Worm (Caenorhabditis elegans) whole organism, L2 larva: ENCODE data around the gene tald-1.

Source experiments
- C34F6.9 ChIP-seq: fragments of 150-350 bp; optimal IDR thresholded peaks from 2 replicates; lab custom pipeline; 2014; ENCODE audit warnings: missing biosample characterization, missing genetic modification characterization
- F13H6.1 ChIP-seq: sonication (generic microtip); optimal IDR thresholded peaks from 2 replicates; lab custom pipeline; 2016; ENCODE audit warnings: missing genetic modification characterization, missing compliant biosample characterization
- R02D3.7 ChIP-seq: fragments of 150-350 bp; optimal IDR thresholded peaks from 2 replicates; lab custom pipeline; 2014; ENCODE audit warnings: missing biosample characterization, missing genetic modification characterization
- ZK546.5 ChIP-seq: sonication (generic microtip); optimal IDR thresholded peaks from 2 replicates; lab custom pipeline; 2017; ENCODE audit warnings: missing biosample characterization, missing genetic modification characterization
- alr-1 ChIP-seq: fragments of 150-350 bp; optimal IDR thresholded peaks from 2 replicates; lab custom pipeline; 2014; ENCODE audit warnings: missing biosample characterization, missing genetic modification characterization
- aly-2 ChIP-seq: fragments of 150-350 bp; optimal IDR thresholded peaks from 2 replicates; lab custom pipeline; 2014; ENCODE audit warnings: missing biosample characterization, missing genetic modification characterization
- ama-1 ChIP-seq: fragments of 150-350 bp; optimal IDR thresholded peaks from 2 replicates; lab custom pipeline; 2018; ENCODE audit warnings: inconsistent platforms
- ceh-16 ChIP-seq: fragments of 150-350 bp; optimal IDR thresholded peaks from 2 replicates; lab custom pipeline; 2014; ENCODE audit warnings: missing biosample characterization, missing genetic modification characterization
- ceh-82 ChIP-seq: fragments of 150-350 bp; optimal IDR thresholded peaks from 2 replicates; lab custom pipeline; 2014; ENCODE audit warnings: missing biosample characterization, missing genetic modification characterization
- crh-2 ChIP-seq: sonication (generic microtip); optimal IDR thresholded peaks from 2 replicates; lab custom pipeline; 2017; ENCODE audit warnings: missing biosample characterization, missing genetic modification characterization
- elt-1 ChIP-seq: fragments of 150-350 bp; optimal IDR thresholded peaks from 2 replicates; lab custom pipeline; 2014; ENCODE audit warnings: missing biosample characterization, missing genetic modification characterization
- elt-3 ChIP-seq: sonication (generic microtip); optimal IDR thresholded peaks from 2 replicates; lab custom pipeline; 2017; ENCODE audit warnings: missing biosample characterization, missing genetic modification characterization
- fos-1 ChIP-seq: fragments of 150-350 bp; optimal IDR thresholded peaks from 2 replicates; lab custom pipeline; 2014; ENCODE audit warnings: missing biosample characterization, missing genetic modification characterization
- gmeb-1 ChIP-seq: fragments of 150-350 bp; optimal IDR thresholded peaks from 2 replicates; lab custom pipeline; 2014; ENCODE audit warnings: missing biosample characterization, missing genetic modification characterization
- lin-13 ChIP-seq: fragments of 150-350 bp; optimal IDR thresholded peaks from 2 replicates; lab custom pipeline; 2014; ENCODE audit warnings: missing biosample characterization, missing genetic modification reagents, missing genetic modification characterization
- lin-39 ChIP-seq: fragments of 150-350 bp; optimal IDR thresholded peaks from 2 replicates; lab custom pipeline; 2014; ENCODE audit warnings: missing biosample characterization, missing genetic modification reagents, missing genetic modification characterization
- lsy-2 ChIP-seq, 2 experiments: fragments of 150-350 bp in 1 of 2; sonication (generic microtip) in 1 of 2; optimal IDR thresholded peaks; 2 replicates each; lab custom pipeline; 2014 to 2017; ENCODE audit warnings: missing biosample characterization in 2 of 2, missing genetic modification characterization in 2 of 2
- mab-5 ChIP-seq: fragments of 150-350 bp; optimal IDR thresholded peaks from 2 replicates; lab custom pipeline; 2014; ENCODE audit warnings: missing biosample characterization, missing genetic modification characterization
- mbf-1 ChIP-seq: sonication (generic microtip); optimal IDR thresholded peaks from 2 replicates; lab custom pipeline; 2017; ENCODE audit warnings: missing biosample characterization, missing genetic modification characterization
- mdl-1 ChIP-seq, 2 experiments: fragments of 150-350 bp in 1 of 2; sonication (generic microtip) in 1 of 2; optimal IDR thresholded peaks; 2 replicates each; lab custom pipeline; 2017; ENCODE audit warnings: missing biosample characterization in 2 of 2, missing genetic modification characterization in 2 of 2
- nhr-10 ChIP-seq: sonication (generic microtip); optimal IDR thresholded peaks from 2 replicates; lab custom pipeline; 2017; ENCODE audit warnings: missing biosample characterization, missing genetic modification characterization
- nhr-11 ChIP-seq: fragments of 150-350 bp; optimal IDR thresholded peaks from 2 replicates; lab custom pipeline; 2014; ENCODE audit warnings: missing biosample characterization, missing genetic modification characterization
- nhr-12 ChIP-seq: fragments of 150-350 bp; optimal IDR thresholded peaks from 2 replicates; lab custom pipeline; 2014; ENCODE audit warnings: missing biosample characterization, missing genetic modification characterization
- nhr-129 ChIP-seq: fragments of 150-350 bp; optimal IDR thresholded peaks from 2 replicates; lab custom pipeline; 2014; ENCODE audit warnings: missing biosample characterization, missing genetic modification characterization
- nhr-21 ChIP-seq: fragments of 150-350 bp; optimal IDR thresholded peaks from 2 replicates; lab custom pipeline; 2014; ENCODE audit warnings: missing biosample characterization, missing genetic modification characterization
- nhr-23 ChIP-seq: fragments of 150-350 bp; optimal IDR thresholded peaks from 2 replicates; lab custom pipeline; 2014; ENCODE audit warnings: missing biosample characterization, missing genetic modification reagents, missing genetic modification characterization
- nhr-237 ChIP-seq: fragments of 150-350 bp; optimal IDR thresholded peaks from 2 replicates; lab custom pipeline; 2014; ENCODE audit warnings: missing biosample characterization, missing genetic modification characterization
- nhr-25 ChIP-seq: fragments of 150-350 bp; sonication (generic microtip); optimal IDR thresholded peaks from 3 replicates; lab custom pipeline; 2014; ENCODE audit warnings: missing biosample characterization, missing genetic modification characterization
- nhr-6 ChIP-seq: fragments of 150-350 bp; optimal IDR thresholded peaks from 2 replicates; lab custom pipeline; 2014; ENCODE audit warnings: missing biosample characterization, missing genetic modification characterization
- nhr-77 ChIP-seq: fragments of 150-350 bp; optimal IDR thresholded peaks from 2 replicates; lab custom pipeline; 2014; ENCODE audit warnings: missing biosample characterization, missing genetic modification characterization
- peb-1 ChIP-seq: fragments of 150-350 bp; optimal IDR thresholded peaks from 2 replicates; lab custom pipeline; 2014; ENCODE audit warnings: missing biosample characterization, missing genetic modification characterization
- sma-3 ChIP-seq: sonication (generic microtip); optimal IDR thresholded peaks from 2 replicates; lab custom pipeline; 2016; ENCODE audit warnings: missing genetic modification reagents, missing genetic modification characterization, missing compliant biosample characterization
- sma-9 ChIP-seq, 2 experiments: fragments of 150-350 bp in 1 of 2; sonication (generic microtip) in 1 of 2; optimal IDR thresholded peaks; 2 replicates each; lab custom pipeline; 2014 to 2016; ENCODE audit warnings: missing genetic modification characterization in 2 of 2, mild to moderate bottlenecking in 1 of 2, missing biosample characterization in 1 of 2, missing compliant biosample characterization in 1 of 2, missing genetic modification reagents in 1 of 2, moderate library complexity in 1 of 2
- snpc-4 ChIP-seq: fragments of 150-350 bp; optimal IDR thresholded peaks from 2 replicates; lab custom pipeline; 2014; ENCODE audit warnings: missing biosample characterization, missing genetic modification characterization
- unc-55 ChIP-seq: fragments of 150-350 bp; sonication (generic microtip); optimal IDR thresholded peaks from 3 replicates; lab custom pipeline; 2014; ENCODE audit warnings: missing biosample characterization, missing genetic modification reagents, missing genetic modification characterization
- unc-62 ChIP-seq: fragments of 150-350 bp; optimal IDR thresholded peaks from 2 replicates; lab custom pipeline; 2014; ENCODE audit warnings: missing biosample characterization, missing genetic modification reagents, missing genetic modification characterization
- ztf-1 ChIP-seq: fragments of 200-800 bp; sonication (Bioruptor generic); conservative IDR thresholded peaks from 2 replicates; pipeline ENCODE4 v1.3.6; 2022; ENCODE audit warnings: missing genetic modification characterization, missing compliant biosample characterization
- ztf-11 ChIP-seq: sonication (generic microtip); optimal IDR thresholded peaks from 2 replicates; lab custom pipeline; 2017; ENCODE audit warnings: missing biosample characterization, missing genetic modification characterization

tald-1 gene

ce11 chrIV:4406054-4406539, 19.6 kb downstream of the tald-1 start (continued):
- TF ChIP-seq C34F6.9 (tag; lab: Kevin White, UChicago) = peak; percentile 76
- no peak for TF ChIP-seq ceh-82 (tag; lab: Kevin White, UChicago)
- no peak for TF ChIP-seq peb-1 (tag; lab: Kevin White, UChicago)
- TF ChIP-seq nhr-21 = peak; percentile 30
- peak; percentile 57 for TF ChIP-seq nhr-25 (tag; lab: Kevin White, UChicago)
- no peak for TF ChIP-seq mbf-1 (tag; lab: Kevin White, UChicago)
- TF ChIP-seq mdl-1 (tag; optimal IDR thresholded peaks at IDR 0.05; lab: Kevin White, UChicago) = no peak
- no peak for TF ChIP-seq nhr-11
- TF ChIP-seq nhr-12 (tag; lab: Kevin White, UChicago) = no peak
- TF ChIP-seq elt-3 (tag; lab: Kevin White, UChicago) = no peak
- TF ChIP-seq nhr-10 (tag; lab: Kevin White, UChicago) = no peak
- TF ChIP-seq gmeb-1 = peak; percentile 19
- TF ChIP-seq crh-2 (tag; lab: Kevin White, UChicago) = peak; percentile 21
- TF ChIP-seq fos-1 (tag; lab: Kevin White, UChicago) = peak; percentile 76
- TF ChIP-seq nhr-237 (tag; lab: Kevin White, UChicago) = no peak
- no peak for TF ChIP-seq alr-1

- TF ChIP-seq sma-3 (GFP tag; lab: Kevin White, UChicago) (peak; percentile 4), lsy-2 (tag; optimal IDR thresholded peaks at IDR 0.05; lab: Kevin White, UChicago) (peak in 1 of 2 experiments; percentile 48), lin-39 (tag; lab: Kevin White, UChicago) (no peak), F13H6.1 (tag; lab: Kevin White, UChicago) (peak; percentile 85), nhr-129 (tag; lab: Kevin White, UChicago) (peak; percentile 56), sma-9 (GFP tag; optimal IDR thresholded peaks at IDR 0.05; lab: Kevin White, UChicago) (peak; percentile 39), sma-9 (tag; optimal IDR thresholded peaks at IDR 0.05; lab: Kevin White, UChicago) (no peak), crh-2 (tag; lab: Kevin White, UChicago) (peak; percentile 3), ceh-16 (tag; lab: Kevin White, UChicago) (no peak), ZK546.5 (no peak), C34F6.9 (tag; lab: Kevin White, UChicago) (no peak), fos-1 (tag; lab: Kevin White, UChicago) (peak; percentile 54), elt-3 (tag; lab: Kevin White, UChicago) (no peak), unc-55 (GFP tag; lab: Kevin White, UChicago) (no peak), nhr-77 (tag; lab: Kevin White, UChicago) (no peak)
Observed at ce11 chrIV:4407055-4407461, 20.6 kb downstream of the tald-1 start.

- no peak for TF ChIP-seq R02D3.7 (tag; lab: Kevin White, UChicago)
- no peak for TF ChIP-seq ztf-1 (GFP tag; lab: Robert Waterston, UW)
- no peak for TF ChIP-seq F13H6.1 (tag; lab: Kevin White, UChicago)
- TF ChIP-seq nhr-6 (tag; lab: Kevin White, UChicago) = no peak
- no peak for TF ChIP-seq sma-3 (GFP tag; lab: Kevin White, UChicago)
- no peak for TF ChIP-seq aly-2 (tag; lab: Kevin White, UChicago)
- no peak for TF ChIP-seq lin-13 (GFP tag; lab: Kevin White, UChicago)
- TF ChIP-seq fos-1 (tag; lab: Kevin White, UChicago) = no peak
- no peak for TF ChIP-seq nhr-23 (tag; lab: Kevin White, UChicago)
- no peak for TF ChIP-seq mbf-1 (tag; lab: Kevin White, UChicago)
- no peak for TF ChIP-seq ceh-16 (tag; lab: Kevin White, UChicago)
Observed at ce11 chrIV:4408714-4409113, 22.3 kb downstream of the tald-1 start.

ce11 chrIV:4410526-4410925, 24.1 kb downstream of the tald-1 start:
- no peak for TF ChIP-seq nhr-129 (tag; lab: Kevin White, UChicago)
- TF ChIP-seq unc-62 (GFP tag; lab: Kevin White, UChicago) = no peak
- TF ChIP-seq fos-1 (tag; lab: Kevin White, UChicago) = no peak
- no peak for TF ChIP-seq mab-5
- TF ChIP-seq nhr-11 = no peak
- TF ChIP-seq R02D3.7 (tag; lab: Kevin White, UChicago) = no peak
- no peak for TF ChIP-seq nhr-10 (tag; lab: Kevin White, UChicago)
- TF ChIP-seq C34F6.9 (tag; lab: Kevin White, UChicago) = no peak
- TF ChIP-seq elt-1 (tag; lab: Kevin White, UChicago) = no peak
- TF ChIP-seq ceh-16 (tag; lab: Kevin White, UChicago) = no peak
- no peak for TF ChIP-seq snpc-4
- TF ChIP-seq F13H6.1 (tag; lab: Kevin White, UChicago) = no peak
- no peak for TF ChIP-seq ztf-11 (tag; lab: Kevin White, UChicago)
- TF ChIP-seq ama-1 (lab: Kevin White, UChicago) = no peak
- TF ChIP-seq nhr-12 (tag; lab: Kevin White, UChicago) = no peak
